Worm (Caenorhabditis elegans): ENCODE measurements around the gene Y52E8A.2.

The Y52E8A.2 gene

DNA sequence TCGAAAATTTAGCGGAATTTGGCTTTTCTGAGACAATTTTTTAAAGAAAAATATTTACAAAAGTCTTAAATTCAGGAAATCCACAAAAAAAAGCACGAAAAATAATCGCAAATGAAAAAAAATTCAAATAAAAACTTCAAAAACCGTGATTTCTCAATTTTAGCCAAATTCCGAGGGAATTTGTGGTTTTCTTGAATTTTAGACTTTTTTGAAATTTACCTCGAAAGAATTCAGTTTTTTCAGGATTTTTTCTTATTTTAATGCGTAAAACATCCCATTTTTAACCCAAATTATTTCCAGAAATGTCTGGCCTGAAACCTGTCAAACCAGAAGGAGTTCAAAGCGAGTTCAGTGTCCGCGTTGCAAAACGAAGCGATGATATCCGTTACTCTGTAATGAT lies 19.3 kb upstream of the Y52E8A.2 start, which contains the start of gene gtf-2F1:
Gene gtf-2F1, plus strand, starts transcription at position 301 of the 400 bp plus-strand sequence.
- TF ChIP-seq egl-27 (tag; optimal IDR thresholded peaks at IDR 0.05) (no peak), swsn-7 (tag; optimal IDR thresholded peaks at IDR 0.05) (no peak), ceh-63 (GFP tag; optimal IDR thresholded peaks at IDR 0.05) (no peak), hlh-4 (tag; optimal IDR thresholded peaks at IDR 0.05) (no peak), nhr-237 (tag; optimal IDR thresholded peaks at IDR 0.05) (no peak), unc-86 (tag; optimal IDR thresholded peaks at IDR 0.05) (no peak), nhr-12 (tag; optimal IDR thresholded peaks at IDR 0.05) (no peak), ceh-88 (GFP tag; IDR thresholded peaks at IDR 0.05) (no peak), ceh-82 (tag; optimal IDR thresholded peaks at IDR 0.05) (no peak), Y116A8C.19 (tag; optimal IDR thresholded peaks at IDR 0.05; ENCODE audit: borderline replicate concordance) (no peak), efl-1 (optimal IDR thresholded peaks at IDR 0.05) (no peak), efl-1 (GFP tag; optimal IDR thresholded peaks at IDR 0.05 in 1 of 2) (no peak), lin-15B (tag; optimal IDR thresholded peaks at IDR 0.05) (no peak), vab-15 (tag; optimal IDR thresholded peaks at IDR 0.05) (no peak), C04F5.9 (tag; optimal IDR thresholded peaks at IDR 0.05) (no peak), ces-1 (GFP tag; optimal IDR thresholded peaks at IDR 0.05) (no peak), ets-5 (GFP tag; IDR thresholded peaks at IDR 0.05) (no peak), dsc-1 (tag; optimal IDR thresholded peaks at IDR 0.05) (no peak), nhr-28 (tag; optimal IDR thresholded peaks at IDR 0.05) (no peak)

DNA sequence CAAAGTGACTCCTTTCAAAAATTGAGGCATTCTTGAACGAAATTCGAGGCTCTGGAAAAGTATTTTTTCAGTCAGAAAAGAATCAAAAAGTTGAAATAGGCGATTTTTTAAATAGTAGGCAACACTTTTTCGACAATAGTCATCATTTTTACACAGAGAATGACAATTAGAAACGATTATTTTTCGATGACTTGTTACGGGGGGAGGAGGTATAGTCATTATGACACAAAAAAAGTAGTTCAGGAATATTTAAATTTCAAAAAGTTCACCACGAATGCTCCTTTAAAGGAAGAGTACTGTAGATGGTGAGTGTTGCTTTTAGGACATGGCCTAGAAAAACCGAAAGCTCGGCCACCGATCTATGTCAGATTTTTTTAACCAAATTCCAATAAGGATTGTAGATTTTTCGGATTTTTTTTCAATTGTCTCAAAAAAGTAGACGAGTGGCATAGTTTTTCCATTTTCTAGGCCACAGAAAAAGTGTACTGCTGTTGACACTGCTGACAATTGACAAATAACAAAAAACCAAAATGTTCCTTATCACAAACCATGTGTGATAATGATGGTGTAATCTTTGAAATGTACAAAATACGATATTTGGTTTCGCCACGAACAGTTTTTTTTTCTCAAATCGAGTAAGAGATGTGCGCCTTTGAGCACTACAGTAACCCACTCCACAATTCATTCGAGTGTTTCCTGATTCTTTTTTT lies 13.6 kb upstream of the Y52E8A.2 start, which contains the start of gene Y52E8A.3:
Gene Y52E8A.3, minus strand, starts transcription at position 51 of the 710 bp plus-strand sequence.
- no peak for TF ChIP-seq nhr-84 (tag; optimal IDR thresholded peaks at IDR 0.05)
- no peak for TF ChIP-seq lin-15B (tag; optimal IDR thresholded peaks at IDR 0.05)
- TF ChIP-seq nhr-237 (tag; optimal IDR thresholded peaks at IDR 0.05) = no peak
- no peak for TF ChIP-seq ceh-8 (GFP tag; optimal IDR thresholded peaks at IDR 0.05)

ce11 chrII:4312115-4312514 lies 8.5 kb upstream of the Y52E8A.2 start, which contains the start of gene plep-1:
Gene plep-1, minus strand, starts transcription at chrII:4312215.
- no peak for TF ChIP-seq fkh-8 (tag; optimal IDR thresholded peaks at IDR 0.05)
- TF ChIP-seq rnt-1 (tag; optimal IDR thresholded peaks at IDR 0.05) = no peak
- TF ChIP-seq sox-4 (tag; optimal IDR thresholded peaks at IDR 0.05) = no peak

- TF ChIP-seq nhr-77 (tag; optimal IDR thresholded peaks at IDR 0.05) = no peak
- TF ChIP-seq aha-1 (tag; optimal IDR thresholded peaks at IDR 0.05) = no peak
- no peak for TF ChIP-seq ztf-11 (tag; optimal IDR thresholded peaks at IDR 0.05)
- no peak for TF ChIP-seq hlh-17 (GFP tag; optimal IDR thresholded peaks at IDR 0.05; ENCODE audit: borderline replicate concordance)
- no peak for TF ChIP-seq unc-130 (tag; optimal IDR thresholded peaks at IDR 0.05)
- no peak for TF ChIP-seq lin-13 (GFP tag; optimal IDR thresholded peaks at IDR 0.05)
- no peak for TF ChIP-seq C16A3.4 (tag; optimal IDR thresholded peaks at IDR 0.05)
- no peak for TF ChIP-seq tbx-2 (tag; optimal IDR thresholded peaks at IDR 0.05)
- TF ChIP-seq pqm-1 (tag; optimal IDR thresholded peaks at IDR 0.05) = no peak
- TF ChIP-seq ceh-90 (tag; optimal IDR thresholded peaks at IDR 0.05) = no peak
- TF ChIP-seq fkh-10 (GFP tag; optimal IDR thresholded peaks at IDR 0.05) = no peak
- no peak for TF ChIP-seq ztf-4 (tag; optimal IDR thresholded peaks at IDR 0.05)
- no peak for TF ChIP-seq zip-4 (GFP tag; optimal IDR thresholded peaks at IDR 0.05)
- no peak for TF ChIP-seq mdl-1 (tag; optimal IDR thresholded peaks at IDR 0.05)
- no peak for TF ChIP-seq isw-1 (GFP tag; IDR thresholded peaks at IDR 0.05)
- no peak for TF ChIP-seq zag-1 (tag; optimal IDR thresholded peaks at IDR 0.05)
- no peak for TF ChIP-seq snu-23 (GFP tag; optimal IDR thresholded peaks at IDR 0.05)
Observed at ce11 chrII:4316011-4316410, 4.6 kb upstream of the Y52E8A.2 start, which contains the start of gene srw-40. Gene srw-40, minus strand, starts transcription at chrII:4316111.
